Worm (Caenorhabditis elegans) whole organism, L4 larva: Measurements from ENCODE around the gene acr-2.

Experiments
- D1046.2 ChIP-seq: fragments of 200-800 bp; sonication (Bioruptor generic); IDR thresholded peaks from 2 replicates; pipeline ENCODE4 v1.3.6; 2022; ENCODE audit warnings: missing genetic modification characterization, missing compliant biosample characterization
- F10B5.3 ChIP-seq: sonication (generic microtip); optimal IDR thresholded peaks from 2 replicates; lab custom pipeline; 2016; ENCODE audit warnings: mild to moderate bottlenecking, missing genetic modification characterization, missing compliant biosample characterization
- F37D6.2 ChIP-seq: sonication (generic microtip); optimal IDR thresholded peaks from 2 replicates; lab custom pipeline; 2016; ENCODE audit warnings: mild to moderate bottlenecking, missing genetic modification characterization, missing compliant biosample characterization
- F44E2.7 ChIP-seq: fragments of 200-800 bp; sonication (Bioruptor generic); IDR thresholded peaks from 2 replicates; pipeline ENCODE4 v2.1.2; 2022; ENCODE audit warnings: missing genetic modification characterization, missing compliant biosample characterization
- F49E8.2 ChIP-seq: sonication (generic microtip); optimal IDR thresholded peaks from 2 replicates; lab custom pipeline; 2016; ENCODE audit warnings: missing compliant biosample characterization, mild to moderate bottlenecking, missing genetic modification characterization, borderline replicate concordance
- T20F7.1 ChIP-seq: fragments of 200-800 bp; sonication (Bioruptor generic); optimal IDR thresholded peaks from 2 replicates; lab custom pipeline; 2018; ENCODE audit warnings: mild to moderate bottlenecking, missing genetic modification characterization, missing compliant biosample characterization
- T26A8.4 ChIP-seq: fragments of 200-800 bp; sonication (Bioruptor generic); IDR thresholded peaks from 2 replicates; pipeline ENCODE4 v1.3.6; 2022; ENCODE audit warnings: missing genetic modification characterization, missing compliant biosample characterization
- Y48G9A.11 ChIP-seq: fragments of 200-800 bp; sonication (Bioruptor generic); IDR thresholded peaks from 2 replicates; pipeline ENCODE4 v1.3.6; 2022; ENCODE audit warnings: missing genetic modification reagents, missing genetic modification characterization, missing compliant biosample characterization
- ZK337.2 ChIP-seq: fragments of 200-800 bp; sonication (Bioruptor generic); IDR thresholded peaks from 2 replicates; pipeline ENCODE4 v1.3.6; 2022; ENCODE audit warnings: missing genetic modification reagents, missing genetic modification characterization, missing compliant biosample characterization
- aha-1 ChIP-seq: fragments of 150-350 bp; peaks from one replicate; lab custom pipeline; 2014; ENCODE audit warnings: missing biosample characterization, missing genetic modification characterization
- aly-2 ChIP-seq: sonication (generic microtip); optimal IDR thresholded peaks from 2 replicates; lab custom pipeline; 2018; ENCODE audit warnings: missing biosample characterization, missing genetic modification characterization
- attf-4 ChIP-seq: sonication (generic microtip); optimal IDR thresholded peaks from 3 replicates; lab custom pipeline; 2017; ENCODE audit warnings: missing biosample characterization, missing genetic modification characterization
- ceh-28 ChIP-seq: fragments of 150-350 bp; optimal IDR thresholded peaks from 2 replicates; lab custom pipeline; 2014; ENCODE audit warnings: missing biosample characterization, missing genetic modification reagents, missing genetic modification characterization
- ceh-32 ChIP-seq: sonication (generic microtip); optimal IDR thresholded peaks from 2 replicates; lab custom pipeline; 2016; ENCODE audit warnings: mild to moderate bottlenecking, missing genetic modification characterization, missing compliant biosample characterization; ENCODE audit not compliant: poor library complexity
- ceh-44 ChIP-seq: fragments of 200-800 bp; sonication (Bioruptor generic); IDR thresholded peaks from 2 replicates; pipeline ENCODE4 v1.3.6; 2022; ENCODE audit warnings: missing genetic modification reagents, missing genetic modification characterization, missing compliant biosample characterization
- ceh-62 ChIP-seq: sonication (generic microtip); optimal IDR thresholded peaks from 2 replicates; lab custom pipeline; 2017; ENCODE audit warnings: missing biosample characterization, missing genetic modification characterization
- ces-1 ChIP-seq: fragments of 150-350 bp; sonication (generic microtip); optimal IDR thresholded peaks from 4 replicates; lab custom pipeline; 2014; ENCODE audit warnings: missing biosample characterization, missing genetic modification reagents, missing genetic modification characterization
- daf-19 ChIP-seq: fragments of 200-800 bp; sonication (Bioruptor generic); conservative IDR thresholded peaks from 2 replicates; pipeline ENCODE4 v1.3.6; 2022; ENCODE audit warnings: missing genetic modification characterization, missing compliant biosample characterization
- dmd-9 ChIP-seq: fragments of 200-800 bp; sonication (Bioruptor generic); IDR thresholded peaks from 2 replicates; pipeline ENCODE4 v1.3.6; 2022; ENCODE audit warnings: missing genetic modification reagents, missing genetic modification characterization, missing compliant biosample characterization
- dpl-1 ChIP-seq: fragments of 150-350 bp; optimal IDR thresholded peaks from 2 replicates; lab custom pipeline; 2014; ENCODE audit warnings: missing biosample characterization, missing genetic modification reagents, missing genetic modification characterization
- egl-27 ChIP-seq: sonication (generic microtip); optimal IDR thresholded peaks from 3 replicates; lab custom pipeline; 2017; ENCODE audit warnings: missing biosample characterization, missing genetic modification reagents, missing genetic modification characterization
- hlh-30 ChIP-seq: sonication (generic microtip); optimal IDR thresholded peaks from 2 replicates; lab custom pipeline; 2017; ENCODE audit warnings: antibody characterized with exemption, mild to moderate bottlenecking, missing genetic modification characterization, missing compliant biosample characterization; ENCODE audit not compliant: insufficient read depth
- lim-7 ChIP-seq: fragments of 200-800 bp; sonication (Bioruptor generic); IDR thresholded peaks from 2 replicates; pipeline ENCODE4 v1.3.6; 2022; ENCODE audit warnings: missing genetic modification characterization, missing compliant biosample characterization
- lin-29 ChIP-seq: fragments of 200-800 bp; sonication (Bioruptor generic); IDR thresholded peaks from 2 replicates; pipeline ENCODE4 v1.3.6; 2022; ENCODE audit warnings: missing genetic modification reagents, missing genetic modification characterization, missing compliant biosample characterization
- lin-38 ChIP-seq: fragments of 200-800 bp; sonication (Bioruptor generic); IDR thresholded peaks from 2 replicates; pipeline ENCODE4 v1.3.6; 2022; ENCODE audit warnings: missing genetic modification reagents, missing genetic modification characterization, missing compliant biosample characterization
- lin-39 ChIP-seq: fragments of 150-350 bp; optimal IDR thresholded peaks from 2 replicates; lab custom pipeline; 2014; ENCODE audit warnings: missing biosample characterization, missing genetic modification reagents, missing genetic modification characterization
- lsy-2 ChIP-seq, 2 experiments: fragments of 150-350 bp in 1 of 2; sonication (generic microtip) in 1 of 2; optimal IDR thresholded peaks; 2 replicates each; lab custom pipeline; 2014 to 2017; ENCODE audit warnings: missing biosample characterization in 2 of 2, missing genetic modification characterization in 2 of 2
- madf-5 ChIP-seq, 2 experiments: fragments of 200-800 bp; sonication (Bioruptor generic); IDR thresholded peaks; 2 replicates each; pipeline ENCODE4 v1.3.6; 2022; ENCODE audit warnings: missing compliant biosample characterization in 2 of 2, missing genetic modification characterization in 2 of 2
- madf-9 ChIP-seq: fragments of 200-800 bp; sonication (Bioruptor generic); conservative IDR thresholded peaks from 2 replicates; pipeline ENCODE4 v1.3.6; 2022; ENCODE audit warnings: missing genetic modification reagents, missing genetic modification characterization, missing compliant biosample characterization
- mdl-1 ChIP-seq, 2 experiments: fragments of 150-350 bp in 1 of 2; sonication (generic microtip) in 1 of 2; optimal IDR thresholded peaks; 2 replicates each; lab custom pipeline; 2014 to 2017; ENCODE audit warnings: missing biosample characterization in 2 of 2, missing genetic modification characterization in 2 of 2
- mdt-29 ChIP-seq: fragments of 200-800 bp; sonication (Bioruptor generic); IDR thresholded peaks from 2 replicates; pipeline ENCODE4 v1.3.6; 2022; ENCODE audit warnings: missing genetic modification reagents, missing genetic modification characterization, missing compliant biosample characterization
- mes-2 ChIP-seq: sonication (generic microtip); optimal IDR thresholded peaks from 2 replicates; lab custom pipeline; 2016; ENCODE audit warnings: missing genotype, mild to moderate bottlenecking, missing genetic modification characterization, missing compliant biosample characterization; ENCODE audit not compliant: poor library complexity, severe bottlenecking
- mxl-3 ChIP-seq: fragments of 200-800 bp; sonication (Bioruptor generic); optimal IDR thresholded peaks from 2 replicates; lab custom pipeline; 2018; ENCODE audit warnings: mild to moderate bottlenecking, missing genetic modification characterization, missing compliant biosample characterization
- nhr-10 ChIP-seq: fragments of 150-350 bp; optimal IDR thresholded peaks from 2 replicates; lab custom pipeline; 2014; ENCODE audit warnings: missing biosample characterization, missing genetic modification characterization
- nhr-102 ChIP-seq: sonication (generic microtip); optimal IDR thresholded peaks from 2 replicates; lab custom pipeline; 2016; ENCODE audit warnings: mild to moderate bottlenecking, missing genetic modification characterization, moderate library complexity, missing compliant biosample characterization
- nhr-11 ChIP-seq: fragments of 150-350 bp; optimal IDR thresholded peaks from 2 replicates; lab custom pipeline; 2014; ENCODE audit warnings: missing biosample characterization, missing genetic modification characterization
- nhr-111 ChIP-seq: fragments of 200-800 bp; sonication (Bioruptor generic); optimal IDR thresholded peaks from 2 replicates; lab custom pipeline; 2018; ENCODE audit warnings: mild to moderate bottlenecking, missing genetic modification characterization, missing compliant biosample characterization
- nhr-28 ChIP-seq: fragments of 150-350 bp; optimal IDR thresholded peaks from 2 replicates; lab custom pipeline; 2014; ENCODE audit warnings: missing biosample characterization, missing genetic modification characterization
- nhr-42 ChIP-seq: fragments of 200-800 bp; sonication (Bioruptor generic); IDR thresholded peaks from 2 replicates; pipeline ENCODE4 v1.3.6; 2022; ENCODE audit warnings: missing genetic modification characterization, missing compliant biosample characterization
- nhr-76 ChIP-seq: fragments of 150-350 bp; optimal IDR thresholded peaks from 2 replicates; lab custom pipeline; 2014; ENCODE audit warnings: missing biosample characterization, missing genetic modification characterization
- nhr-77 ChIP-seq: fragments of 150-350 bp; optimal IDR thresholded peaks from 2 replicates; lab custom pipeline; 2014; ENCODE audit warnings: missing biosample characterization, missing genetic modification characterization
- pqm-1 ChIP-seq: sonication (generic microtip); optimal IDR thresholded peaks from 2 replicates; lab custom pipeline; 2017; ENCODE audit warnings: missing biosample characterization, missing genetic modification characterization
- saeg-2 ChIP-seq: fragments of 200-800 bp; sonication (Bioruptor generic); IDR thresholded peaks from 2 replicates; pipeline ENCODE4 v1.3.6; 2022; ENCODE audit warnings: missing genetic modification reagents, missing genetic modification characterization, missing compliant biosample characterization
- sdz-12 ChIP-seq: fragments of 200-800 bp; sonication (Bioruptor generic); optimal IDR thresholded peaks from 2 replicates; lab custom pipeline; 2018; ENCODE audit warnings: mild to moderate bottlenecking, missing genetic modification characterization, missing compliant biosample characterization
- snpc-1.2 ChIP-seq: fragments of 200-800 bp; sonication (Bioruptor generic); IDR thresholded peaks from 2 replicates; pipeline ENCODE4 v1.3.6; 2022; ENCODE audit warnings: missing genetic modification reagents, missing genetic modification characterization, missing compliant biosample characterization
- zfp-2 ChIP-seq: sonication (generic microtip); optimal IDR thresholded peaks from 2 replicates; lab custom pipeline; 2016; ENCODE audit warnings: mild to moderate bottlenecking, missing genetic modification characterization, missing compliant biosample characterization
- zip-2 ChIP-seq: fragments of 150-350 bp; optimal IDR thresholded peaks from 2 replicates; lab custom pipeline; 2014; ENCODE audit warnings: missing biosample characterization, missing genetic modification characterization
- ztf-11 ChIP-seq: fragments of 150-350 bp; optimal IDR thresholded peaks from 2 replicates; lab custom pipeline; 2014; ENCODE audit warnings: missing biosample characterization, missing genetic modification characterization

The acr-2 gene

ce11 chrX:6741532-6741931 is 39.2 kb downstream of the acr-2 start (continued):
- TF ChIP-seq T26A8.4 = no peak; the same call in 1 of the 2 replicates
- TF ChIP-seq F44E2.7 (GFP tag; lab: Robert Waterston, UW) = no peak
- peak in 1 of 2 experiments; percentile 70 for TF ChIP-seq mdl-1 (tag; optimal IDR thresholded peaks at IDR 0.05; lab: Kevin White, UChicago)
- no peak for TF ChIP-seq ZK337.2 (GFP tag; lab: Robert Waterston, UW)
- peak; percentile 92 for TF ChIP-seq hlh-30 (tag; lab: Kevin White, UChicago)
- no peak for TF ChIP-seq ceh-44
- TF ChIP-seq madf-9 (GFP tag; lab: Robert Waterston, UW) = no peak
- no peak for TF ChIP-seq dpl-1
- no peak for TF ChIP-seq Y48G9A.11 (GFP tag; lab: Robert Waterston, UW)
- TF ChIP-seq nhr-111 (GFP tag; lab: Kevin White, UChicago) = no peak
- no peak for TF ChIP-seq lim-7 (GFP tag; lab: Robert Waterston, UW)
- TF ChIP-seq madf-5 (GFP tag; IDR thresholded peaks at IDR 0.05; lab: Robert Waterston, UW) = no peak

ce11 chrX:6742011-6742683 is 39.8 kb downstream of the acr-2 start, which contains the start of gene mdl-1:
mdl-1 (plus strand) TSS chrX:6742351.
- peak; percentile 73; the same call in 1 of the 2 replicates for TF ChIP-seq daf-19
- peak; percentile 68; the same call in 1 of the 2 replicates for TF ChIP-seq lin-29 (GFP tag; lab: Robert Waterston, UW)
- peak; percentile 92 for TF ChIP-seq nhr-11
- peak; percentile 69 for TF ChIP-seq F37D6.2 (tag; lab: Kevin White, UChicago)
- TF ChIP-seq ztf-11 = no peak
- peak; percentile 35 for TF ChIP-seq attf-4 (tag; lab: Kevin White, UChicago)
- TF ChIP-seq F44E2.7 (GFP tag; lab: Robert Waterston, UW) = no peak
- no peak for TF ChIP-seq ceh-28 (tag; lab: Kevin White, UChicago)
- TF ChIP-seq ceh-44 = no peak
- no peak for TF ChIP-seq lin-39 (tag; lab: Kevin White, UChicago)
- peak; percentile 85 for TF ChIP-seq nhr-42
- TF ChIP-seq nhr-28 (tag; lab: Kevin White, UChicago) = peak; percentile 78
- peak; percentile 98 for TF ChIP-seq mxl-3 (GFP tag; lab: Kevin White, UChicago)
- no peak for TF ChIP-seq aly-2
- TF ChIP-seq egl-27 (tag; lab: Kevin White, UChicago) = no peak
- peak; percentile 37 for TF ChIP-seq pqm-1 (tag; lab: Kevin White, UChicago)
- TF ChIP-seq lsy-2 (tag; optimal IDR thresholded peaks at IDR 0.05; lab: Kevin White, UChicago) = peak; percentile 54 to 81
- TF ChIP-seq aha-1 (tag; lab: Kevin White, UChicago) = peak; percentile 100
- TF ChIP-seq ceh-32 (tag; lab: Kevin White, UChicago) = peak; percentile 43
- TF ChIP-seq madf-5 (GFP tag; IDR thresholded peaks at IDR 0.05; lab: Robert Waterston, UW) = 0 out of 4 replicates have a peak, but pooled peaks of 1 of the 2 experiments have one; percentile 45
- TF ChIP-seq snpc-1.2 = 0 out of 2 replicates have a peak, but pooled peaks have one; percentile 16
- TF ChIP-seq nhr-102 = peak; percentile 89
- no peak for TF ChIP-seq zfp-2 (tag; lab: Kevin White, UChicago)
- TF ChIP-seq F49E8.2 = no peak
- TF ChIP-seq nhr-77 (tag; lab: Kevin White, UChicago) = peak; percentile 62
- peak; percentile 27; the same call in 1 of the 2 replicates for TF ChIP-seq lim-7 (GFP tag; lab: Robert Waterston, UW)
- peak; percentile 90 for TF ChIP-seq saeg-2
- no peak for TF ChIP-seq dmd-9 (GFP tag; lab: Robert Waterston, UW)
- TF ChIP-seq mes-2 = peak; percentile 76
- no peak for TF ChIP-seq sdz-12
- TF ChIP-seq mdt-29 (GFP tag; lab: Robert Waterston, UW) = peak; percentile 90
- TF ChIP-seq T20F7.1 (GFP tag; lab: Kevin White, UChicago) = peak; percentile 21
- TF ChIP-seq zip-2 (tag; lab: Kevin White, UChicago) = no peak
- TF ChIP-seq ces-1 (GFP tag; lab: Kevin White, UChicago) = no peak
- no peak for TF ChIP-seq F10B5.3 (tag; lab: Kevin White, UChicago)
- TF ChIP-seq nhr-10 = peak; percentile 81
- TF ChIP-seq hlh-30 (tag; lab: Kevin White, UChicago) = peak; percentile 96
- TF ChIP-seq nhr-76 (tag; lab: Kevin White, UChicago) = no peak
- TF ChIP-seq lin-38 (GFP tag; lab: Robert Waterston, UW) = peak; percentile 58
- TF ChIP-seq D1046.2 (GFP tag; lab: Robert Waterston, UW) = no peak
- peak in 1 of 2 experiments; percentile 100 for TF ChIP-seq mdl-1 (tag; optimal IDR thresholded peaks at IDR 0.05; lab: Kevin White, UChicago)
- TF ChIP-seq ceh-62 = no peak
